Fruit fly (Drosophila melanogaster): ENCODE measurements around the gene CG6026.

Gene CG6026

dm6 chr3R:19028758-19029157 is 4.6 kb upstream of the CG6026 start, which contains the start of the genes GatA and P5cr (continued):
- TF ChIP-seq CG12744 (GFP tag; optimal IDR thresholded peaks at IDR 0.05) (peak; percentile 75), C15 (GFP tag; IDR thresholded peaks at IDR 0.05) (0 out of 3 replicates have a peak, but pooled peaks have one; percentile 11), gfzf (GFP tag; optimal IDR thresholded peaks at IDR 0.05) (peak; percentile 73), cwo (GFP tag; optimal IDR thresholded peaks at IDR 0.05) (peak; percentile 67), CG10565 (GFP tag; optimal IDR thresholded peaks at IDR 0.05) (no peak), CG7963 (GFP tag; IDR thresholded peaks at IDR 0.05; ENCODE audit: partially characterized antibody) (no peak), CG11695 (GFP tag; IDR thresholded peaks at IDR 0.05) (0 out of 3 replicates have a peak, but pooled peaks have one; percentile 10), CG8478 (optimal IDR thresholded peaks at IDR 0.05) (no peak), rib (GFP tag; IDR thresholded peaks at IDR 0.05) (peak; percentile 80), Hr51 (GFP tag; optimal IDR thresholded peaks at IDR 0.05) (peak; percentile 65 to 83), grn (GFP tag; optimal IDR thresholded peaks at IDR 0.05) (peak; percentile 74), H15 (GFP tag; IDR thresholded peaks at IDR 0.05) (peak; percentile 74), inv (GFP tag; IDR thresholded peaks at IDR 0.05; ENCODE audit: partially characterized antibody) (no peak), ato (GFP tag; IDR thresholded peaks at IDR 0.05; ENCODE audit: partially characterized antibody) (no peak), Pdp1 (GFP tag; optimal IDR thresholded peaks at IDR 0.05) (peak; percentile 85 to 86), crol (GFP tag; IDR thresholded peaks at IDR 0.05) (no peak), nau (GFP tag; optimal IDR thresholded peaks at IDR 0.05) (peak; percentile 67), gem (tag; optimal IDR thresholded peaks at IDR 0.05) (peak; percentile 82), D19B (GFP tag; optimal IDR thresholded peaks at IDR 0.05) (peak; percentile 34), slou (GFP tag; optimal IDR thresholded peaks at IDR 0.05) (peak; percentile 68), aop (GFP tag; IDR thresholded peaks at IDR 0.05) (peak; percentile 64), usp (GFP tag; optimal IDR thresholded peaks at IDR 0.05) (no peak), pan (optimal IDR thresholded peaks at IDR 0.05) (no peak), pan (GFP tag; optimal IDR thresholded peaks at IDR 0.05 in 1 of 2, IDR thresholded peaks at IDR 0.05 in 1 of 2) (peak in 1 of 2 experiments; percentile 82), sens-2 (GFP tag; IDR thresholded peaks at IDR 0.05) (0 out of 2 replicates have a peak, but pooled peaks have one; percentile 34), Mes4 (GFP tag; optimal IDR thresholded peaks at IDR 0.05) (no peak), CG34224 (GFP tag; IDR thresholded peaks at IDR 0.05; ENCODE audit: partially characterized antibody) (no peak; the same call in 2 of the 3 replicates), sna (GFP tag; IDR thresholded peaks at IDR 0.05; ENCODE audit: partially characterized antibody) (no peak), H2.0 (GFP tag; IDR thresholded peaks at IDR 0.05) (peak; percentile 81), CG3995 (GFP tag; optimal IDR thresholded peaks at IDR 0.05) (peak; percentile 41), caup (GFP tag; optimal IDR thresholded peaks at IDR 0.05; ENCODE audit: severe bottlenecking) (peak; percentile 78), CG15696 (tag; optimal IDR thresholded peaks at IDR 0.05) (peak; percentile 6), CG7928 (GFP tag; optimal IDR thresholded peaks at IDR 0.05) (peak; percentile 51), corto (GFP tag; optimal IDR thresholded peaks at IDR 0.05) (no peak), Drgx (GFP tag; IDR thresholded peaks at IDR 0.05) (peak; percentile 91), CG15601 (tag; optimal IDR thresholded peaks at IDR 0.05) (peak; percentile 46), NFAT (GFP tag; IDR thresholded peaks at IDR 0.05) (peak; percentile 97), CG7987 (GFP tag; optimal IDR thresholded peaks at IDR 0.05) (peak; percentile 82), Usf (GFP tag; optimal IDR thresholded peaks at IDR 0.05) (peak; percentile 61), Antp (GFP tag; optimal IDR thresholded peaks at IDR 0.05) (peak; percentile 93), stwl (tag; optimal IDR thresholded peaks at IDR 0.05) (no peak), ATbp (GFP tag; optimal IDR thresholded peaks at IDR 0.05) (peak; percentile 58), Fer2 (tag; optimal IDR thresholded peaks at IDR 0.05) (peak; percentile 68), so (GFP tag; IDR thresholded peaks at IDR 0.05) (no peak), CG6272 (GFP tag; IDR thresholded peaks at IDR 0.05) (peak; percentile 68; the same call in 1 of the 2 replicates), zfh2 (GFP tag; optimal IDR thresholded peaks at IDR 0.05) (peak; percentile 95), unpg (GFP tag; optimal IDR thresholded peaks at IDR 0.05) (peak; percentile 76), CG14014 (GFP tag; IDR thresholded peaks at IDR 0.05) (peak; percentile 90), Dfd (GFP tag; optimal IDR thresholded peaks at IDR 0.05) (no peak), CG1603 (tag; optimal IDR thresholded peaks at IDR 0.05) (peak; percentile 79)
